Worm (Caenorhabditis elegans): ENCODE measurements around the gene srlf-18.

DNA sequence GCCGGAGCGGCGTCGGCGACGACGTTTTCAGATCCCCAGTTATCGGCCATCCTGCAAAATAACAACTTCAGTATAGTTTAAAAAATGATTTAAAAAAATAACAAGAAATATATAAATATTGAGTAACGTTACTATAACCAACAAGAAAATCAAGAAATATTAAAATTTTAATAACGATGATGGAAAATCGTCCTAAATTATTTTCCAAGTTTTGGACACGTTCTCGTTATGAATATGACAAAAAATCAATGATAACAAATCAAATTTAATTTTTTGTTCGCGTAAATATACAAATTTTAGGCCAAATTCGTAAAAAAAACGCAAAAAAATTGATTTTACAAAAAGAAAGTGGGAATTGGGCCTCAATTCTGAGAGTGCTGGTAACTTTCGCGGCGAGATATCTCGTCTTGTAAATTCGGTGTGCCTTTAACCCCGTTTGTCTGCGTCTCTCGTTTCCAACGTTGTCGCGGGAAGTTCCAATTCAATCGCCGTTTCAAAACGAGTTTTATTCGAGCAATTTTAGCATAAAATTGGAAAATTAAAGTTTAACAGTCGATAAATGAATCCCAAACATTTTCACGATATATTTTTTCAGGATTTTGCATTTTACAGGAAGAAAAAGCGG is 9.8 kb upstream of the srlf-18 start, which contains the start of gene rps-5:
- no peak for TF ChIP-seq jun-1 (tag; optimal IDR thresholded peaks at IDR 0.05)
- TF ChIP-seq zag-1 (tag; optimal IDR thresholded peaks at IDR 0.05): no peak
- TF ChIP-seq nfya-1 (tag; optimal IDR thresholded peaks at IDR 0.05; ENCODE audit: insufficient read depth): peak; percentile 91
- no peak for TF ChIP-seq sea-2 (GFP tag; optimal IDR thresholded peaks at IDR 0.05)
- peak; percentile 16 for TF ChIP-seq snpc-4 (tag; optimal IDR thresholded peaks at IDR 0.05)
- peak; percentile 8 for TF ChIP-seq skn-1 (tag; optimal IDR thresholded peaks at IDR 0.05)
- no peak for TF ChIP-seq eor-1 (tag; optimal IDR thresholded peaks at IDR 0.05)
- TF ChIP-seq ztf-4 (tag; optimal IDR thresholded peaks at IDR 0.05): no peak
- TF ChIP-seq nhr-12 (tag; optimal IDR thresholded peaks at IDR 0.05): no peak
- no peak for TF ChIP-seq nhr-43 (tag; optimal IDR thresholded peaks at IDR 0.05; ENCODE audit: poor library complexity, severe bottlenecking)
- TF ChIP-seq pha-4 (tag; optimal IDR thresholded peaks at IDR 0.05): peak; percentile 60
- no peak for TF ChIP-seq egl-27 (tag; optimal IDR thresholded peaks at IDR 0.05)
- TF ChIP-seq ceh-9 (tag; optimal IDR thresholded peaks at IDR 0.05): no peak
- TF ChIP-seq elt-1 (tag; optimal IDR thresholded peaks at IDR 0.05): no peak
